Worm (Caenorhabditis elegans) whole organism, midembryonic: ENCODE results near the gene mrps-10.

ENCODE experiments used
- T22C8.4 ChIP-seq: fragments of 200-800 bp; sonication (Bioruptor generic); IDR thresholded peaks from 2 replicates; pipeline ENCODE4 v1.3.6; 2022; ENCODE audit warnings: missing genetic modification characterization, missing compliant biosample characterization
- cog-1 ChIP-seq: sonication (generic microtip); optimal IDR thresholded peaks from 2 replicates; lab custom pipeline; 2016; ENCODE audit warnings: missing genetic modification characterization, missing compliant biosample characterization
- flt-1 ChIP-seq: fragments of 200-800 bp; sonication (Bioruptor generic); IDR thresholded peaks from 2 replicates; pipeline ENCODE4 v1.3.6; 2022; ENCODE audit warnings: missing genetic modification characterization, missing compliant biosample characterization
- klf-2 ChIP-seq: fragments of 200-800 bp; sonication (Bioruptor generic); conservative IDR thresholded peaks from 2 replicates; pipeline ENCODE4 v1.3.6; 2022; ENCODE audit warnings: missing genetic modification reagents, missing genetic modification characterization, missing compliant biosample characterization
- med-1 ChIP-seq: sonication (generic microtip); optimal IDR thresholded peaks from 2 replicates; lab custom pipeline; 2017; ENCODE audit warnings: missing genetic modification characterization, mild to moderate bottlenecking, missing compliant biosample characterization, antibody characterized with exemption, missing genetic modification reagents; ENCODE audit not compliant: insufficient read depth
- ref-1 ChIP-seq: fragments of 200-800 bp; sonication (Bioruptor generic); conservative IDR thresholded peaks from 2 replicates; pipeline ENCODE4 v1.3.6; 2022; ENCODE audit warnings: missing genetic modification reagents, missing genetic modification characterization, missing compliant biosample characterization
- tab-1 ChIP-seq: fragments of 200-800 bp; sonication (Bioruptor generic); IDR thresholded peaks from 2 replicates; pipeline ENCODE4 v1.3.6; 2022; ENCODE audit warnings: missing genetic modification characterization, missing compliant biosample characterization
- ztf-23 ChIP-seq: fragments of 200-800 bp; sonication (Bioruptor generic); IDR thresholded peaks from 2 replicates; pipeline ENCODE4 v1.3.6; 2022; ENCODE audit warnings: missing genetic modification reagents, missing genetic modification characterization, missing compliant biosample characterization
- ztf-29 ChIP-seq: fragments of 200-800 bp; sonication (Bioruptor generic); IDR thresholded peaks from 2 replicates; pipeline ENCODE4 v1.3.6; 2022; ENCODE audit warnings: missing genetic modification reagents, missing genetic modification characterization, missing compliant biosample characterization

The mrps-10 gene

DNA sequence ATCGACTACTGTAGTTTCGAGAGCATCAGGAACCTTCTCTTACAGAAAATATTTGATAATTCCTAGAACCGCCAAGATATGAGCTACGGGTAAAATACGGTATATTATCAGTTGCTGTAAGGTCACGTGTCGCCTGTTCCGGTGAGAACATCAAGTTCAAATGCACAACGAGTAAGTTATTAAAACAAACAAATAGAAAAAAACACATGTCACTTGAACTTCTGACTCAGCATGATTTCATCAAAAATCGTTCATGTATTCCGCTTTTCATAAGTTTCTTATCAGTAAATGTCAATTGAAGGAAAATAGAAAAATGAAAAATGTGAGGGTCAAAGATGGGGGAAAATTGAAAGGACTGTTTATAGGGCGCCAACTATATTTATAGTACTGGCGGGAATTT lies 34.3 kb downstream of the mrps-10 start:
- TF ChIP-seq cog-1, result no peak
- TF ChIP-seq klf-2 (GFP tag; lab: Robert Waterston, UW), result no peak
- no peak for TF ChIP-seq tab-1 (GFP tag; lab: Robert Waterston, UW)
- TF ChIP-seq T22C8.4 (GFP tag; lab: Robert Waterston, UW), result no peak
- TF ChIP-seq med-1, result no peak
- no peak for TF ChIP-seq ztf-23 (GFP tag; lab: Robert Waterston, UW)
- no peak for TF ChIP-seq ztf-29 (GFP tag; lab: Robert Waterston, UW)
- TF ChIP-seq ref-1 (GFP tag; lab: Robert Waterston, UW), result no peak
- no peak for TF ChIP-seq flt-1 (GFP tag; lab: Robert Waterston, UW)

DNA sequence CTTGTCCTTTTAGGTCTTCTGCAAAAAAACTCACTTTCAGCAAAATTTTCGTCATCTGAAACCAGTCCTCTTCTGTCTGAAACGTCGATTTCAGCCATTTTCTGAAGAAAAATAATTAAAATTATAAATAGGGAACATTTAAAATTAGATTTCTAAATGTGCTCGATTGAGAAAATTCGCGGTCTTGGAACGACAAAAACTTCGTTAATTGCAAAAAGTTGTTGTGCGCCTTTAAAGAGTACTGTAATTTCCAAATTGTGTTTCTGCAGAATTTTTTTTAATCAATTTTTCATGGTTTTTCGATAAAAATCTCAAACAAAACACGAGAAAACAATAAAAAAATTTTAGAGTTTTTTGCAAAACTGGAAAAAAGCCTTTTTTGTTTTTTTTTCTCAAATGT lies 40.5 kb downstream of the mrps-10 start, which contains the start of gene ttm-1:
Gene ttm-1 (minus strand): TSS at position 101 of the 400 bp plus-strand sequence.
- no peak for TF ChIP-seq T22C8.4 (GFP tag; lab: Robert Waterston, UW)
- no peak for TF ChIP-seq ref-1 (GFP tag; lab: Robert Waterston, UW)
- TF ChIP-seq ztf-23 (GFP tag; lab: Robert Waterston, UW), result no peak
- TF ChIP-seq cog-1, result no peak
- no peak for TF ChIP-seq flt-1 (GFP tag; lab: Robert Waterston, UW)
- TF ChIP-seq tab-1 (GFP tag; lab: Robert Waterston, UW), result no peak
- no peak for TF ChIP-seq ztf-29 (GFP tag; lab: Robert Waterston, UW)
- TF ChIP-seq med-1, result no peak
- TF ChIP-seq klf-2 (GFP tag; lab: Robert Waterston, UW), result no peak

DNA sequence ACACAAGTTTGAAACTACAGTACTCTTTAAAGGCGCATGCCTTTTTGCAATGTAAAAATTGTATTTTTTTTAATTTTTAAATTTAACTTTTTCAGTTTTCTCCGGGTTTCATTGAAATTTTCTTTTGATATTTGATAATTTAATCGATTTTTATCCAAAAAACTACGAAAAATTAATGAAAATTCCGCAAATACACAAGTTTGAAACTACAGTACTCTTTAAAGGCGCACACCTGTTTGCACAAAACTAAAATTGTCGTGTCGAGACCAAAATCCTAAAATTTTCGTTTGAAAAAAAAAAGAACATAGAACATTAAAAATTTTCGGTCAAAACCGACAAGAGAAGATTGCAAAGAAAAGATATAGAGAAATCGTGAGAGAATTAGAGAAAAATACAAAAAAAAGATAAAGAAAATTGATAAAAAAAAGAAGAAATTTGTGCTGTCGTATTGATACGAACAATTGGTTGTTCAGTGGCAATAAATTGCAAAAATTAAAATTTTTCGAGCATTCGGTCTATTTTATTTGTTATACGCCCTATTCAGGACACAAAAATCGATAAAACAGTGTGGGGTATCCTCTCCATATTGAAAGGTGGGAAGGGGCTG lies 41.2 kb downstream of the mrps-10 start:
- no peak for TF ChIP-seq ztf-23 (GFP tag; lab: Robert Waterston, UW)
- peak; percentile 66; the same call in 1 of the 2 replicates for TF ChIP-seq T22C8.4 (GFP tag; lab: Robert Waterston, UW)

DNA sequence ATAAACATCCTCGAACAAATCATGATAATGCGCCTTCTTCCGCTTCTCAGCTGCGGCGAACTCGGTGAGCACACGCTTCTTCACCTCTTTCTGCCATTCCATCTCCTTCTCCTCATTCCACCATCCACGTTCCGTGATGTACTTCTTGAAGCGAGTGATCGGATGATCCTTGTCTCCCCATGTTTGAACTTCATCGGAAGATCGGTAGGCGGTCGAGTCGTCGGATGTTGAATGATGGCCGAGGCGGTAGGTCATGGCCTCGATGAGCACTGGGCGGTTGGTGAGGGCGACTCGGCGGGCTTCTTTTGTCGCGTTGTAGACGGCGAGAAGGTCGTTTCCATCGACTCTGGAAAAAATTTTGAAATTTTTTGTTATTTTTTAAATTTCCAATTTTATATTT lies 42.0 kb downstream of the mrps-10 start:
- TF ChIP-seq med-1 (no peak), klf-2 (GFP tag; lab: Robert Waterston, UW) (no peak), ztf-23 (GFP tag; lab: Robert Waterston, UW) (no peak), T22C8.4 (GFP tag; lab: Robert Waterston, UW) (no peak), flt-1 (GFP tag; lab: Robert Waterston, UW) (no peak), tab-1 (GFP tag; lab: Robert Waterston, UW) (no peak), cog-1 (no peak), ztf-29 (GFP tag; lab: Robert Waterston, UW) (no peak), ref-1 (GFP tag; lab: Robert Waterston, UW) (no peak)

DNA sequence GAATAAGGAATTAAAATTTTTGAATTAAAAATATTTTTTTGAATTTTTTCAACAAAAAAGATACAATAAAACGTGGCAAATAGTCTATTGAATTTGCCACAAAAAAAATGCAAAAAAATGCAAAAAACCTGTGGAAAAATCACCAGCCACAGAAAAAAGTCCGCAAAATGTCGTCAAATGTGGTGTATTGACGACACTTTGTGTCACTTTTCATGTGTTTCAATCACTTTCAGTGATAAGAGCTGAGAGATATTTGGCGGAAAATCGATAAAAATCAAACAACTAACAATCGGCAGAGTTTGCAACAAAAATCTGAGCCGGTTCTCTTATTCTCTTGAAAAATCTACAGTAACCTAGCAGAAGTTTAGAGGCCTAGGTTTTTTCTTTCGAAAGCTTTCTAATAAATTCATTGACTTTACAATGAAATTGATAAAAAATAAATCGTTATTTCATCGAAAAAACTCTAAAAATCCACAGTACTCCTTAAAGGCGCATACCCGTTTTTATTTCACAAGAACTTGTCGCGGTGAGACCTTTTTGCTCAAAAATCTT lies 45.5 kb downstream of the mrps-10 start:
- TF ChIP-seq klf-2 (GFP tag; lab: Robert Waterston, UW) (no peak), flt-1 (GFP tag; lab: Robert Waterston, UW) (no peak), T22C8.4 (GFP tag; lab: Robert Waterston, UW) (no peak), med-1 (no peak)

DNA sequence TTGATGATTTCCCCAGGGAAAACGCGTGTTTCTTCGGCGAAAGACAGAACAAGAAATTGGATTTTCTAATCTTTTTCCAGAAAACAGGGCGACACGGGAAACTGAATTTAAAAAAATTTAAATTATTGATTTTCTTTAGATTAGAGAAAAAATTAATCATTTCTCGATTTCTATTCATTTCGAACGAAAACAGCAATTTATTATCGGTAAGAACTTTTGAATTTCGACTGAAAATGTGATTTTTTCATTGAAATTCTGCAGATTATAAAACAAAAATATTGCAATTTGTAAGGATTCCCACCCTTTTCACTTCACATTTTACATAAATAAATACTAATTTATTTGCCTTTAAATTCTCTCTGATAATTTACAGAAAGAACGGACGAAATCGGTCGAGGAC lies 46.0 kb downstream of the mrps-10 start, which contains the start of gene bckd-1A:
Gene bckd-1A (minus strand): TSS at position 101 of the 400 bp plus-strand sequence.
- no peak for TF ChIP-seq ztf-29 (GFP tag; lab: Robert Waterston, UW)
- TF ChIP-seq cog-1, result no peak
- no peak for TF ChIP-seq flt-1 (GFP tag; lab: Robert Waterston, UW)
- no peak for TF ChIP-seq tab-1 (GFP tag; lab: Robert Waterston, UW)
- no peak for TF ChIP-seq med-1
- no peak for TF ChIP-seq T22C8.4 (GFP tag; lab: Robert Waterston, UW)
- TF ChIP-seq klf-2 (GFP tag; lab: Robert Waterston, UW), result no peak
- no peak for TF ChIP-seq ztf-23 (GFP tag; lab: Robert Waterston, UW)
- TF ChIP-seq ref-1 (GFP tag; lab: Robert Waterston, UW), result no peak
